Fruit fly (Drosophila melanogaster) whole organism, embryonic: ENCODE measurements around the gene CG6709.

Experiments used
- B-H1 ChIP-seq: fragments of 200-800 bp; sonication (Bioruptor generic); IDR thresholded peaks from 3 replicates; pipeline ENCODE4 v1.3.6; 2022; ENCODE audit warnings: missing biosample characterization, missing genetic modification characterization
- CG11085 ChIP-seq: fragments of 200-800 bp; sonication (Bioruptor generic); IDR thresholded peaks from 2 replicates; pipeline ENCODE4 v1.3.6; 2022; ENCODE audit warnings: missing biosample characterization, missing genetic modification characterization
- CG11695 ChIP-seq: fragments of 200-800 bp; sonication (Bioruptor generic); IDR thresholded peaks from 3 replicates; pipeline ENCODE4 v1.3.6; 2022; ENCODE audit warnings: missing biosample characterization, missing genetic modification characterization
- CG12236 ChIP-seq: fragments of 200-800 bp; sonication (Bioruptor generic); optimal IDR thresholded peaks from 2 replicates; lab custom pipeline; 2016; ENCODE audit warnings: missing biosample characterization, missing genetic modification characterization
- CG13123 ChIP-seq: fragments of 200-800 bp; sonication (Bioruptor generic); optimal IDR thresholded peaks from 2 replicates; lab custom pipeline; 2016; ENCODE audit warnings: missing biosample characterization, missing genetic modification characterization
- CG14050 ChIP-seq: fragments of 200-800 bp; sonication (Bioruptor generic); IDR thresholded peaks from 3 replicates; pipeline ENCODE4 v1.3.6; 2022; ENCODE audit warnings: missing biosample characterization, missing genetic modification characterization
- CG14710 ChIP-seq: fragments of 200-800 bp; sonication (Bioruptor generic); optimal IDR thresholded peaks from 3 replicates; lab custom pipeline; 2019; ENCODE audit warnings: missing biosample characterization, mild to moderate bottlenecking, missing genetic modification characterization, moderate library complexity
- CG15514 ChIP-seq: fragments of 200-800 bp; sonication (Bioruptor generic); optimal IDR thresholded peaks from 3 replicates; lab custom pipeline; 2017; ENCODE audit warnings: missing biosample characterization, missing genetic modification characterization, mild to moderate bottlenecking, moderate library complexity, missing genetic modification reagents
- CG1647 ChIP-seq: fragments of 200-800 bp; sonication (Bioruptor generic); optimal IDR thresholded peaks from 3 replicates; lab custom pipeline; 2016; ENCODE audit warnings: missing biosample characterization, missing genetic modification characterization
- CG16815 ChIP-seq: fragments of 200-800 bp; sonication (Bioruptor generic); optimal IDR thresholded peaks from 3 replicates; lab custom pipeline; 2017; ENCODE audit warnings: missing biosample characterization, mild to moderate bottlenecking, missing genetic modification characterization
- CG17328 ChIP-seq: fragments of 200-800 bp; sonication (Bioruptor generic); IDR thresholded peaks from 2 replicates; pipeline ENCODE4 v1.3.6; 2022; ENCODE audit warnings: missing biosample characterization, missing genetic modification characterization
- CG1792 ChIP-seq: fragments of 200-800 bp; sonication (Bioruptor generic); optimal IDR thresholded peaks from 2 replicates; lab custom pipeline; 2016; ENCODE audit warnings: missing biosample characterization, missing genetic modification characterization
- CG2712 ChIP-seq: fragments of 200-800 bp; optimal IDR thresholded peaks from 3 replicates; lab custom pipeline; 2019; ENCODE audit warnings: missing biosample characterization, mild to moderate bottlenecking, missing genetic modification characterization, moderate library complexity
- CG3847 ChIP-seq: fragments of 200-800 bp; sonication (Bioruptor generic); IDR thresholded peaks from 2 replicates; pipeline ENCODE4 v1.3.6; 2022; ENCODE audit warnings: missing biosample characterization, missing genetic modification characterization
- CG6254 ChIP-seq: fragments of 200-800 bp; sonication (Bioruptor generic); optimal IDR thresholded peaks from 3 replicates; lab custom pipeline; 2017; ENCODE audit warnings: mild to moderate bottlenecking, missing biosample characterization, missing genetic modification reagents, missing genetic modification characterization
- CG7556 ChIP-seq: fragments of 200-800 bp; sonication (Bioruptor generic); optimal IDR thresholded peaks from 2 replicates; lab custom pipeline; 2017; ENCODE audit warnings: missing biosample characterization, mild to moderate bottlenecking, missing genetic modification characterization
- CHES-1-like ChIP-seq: fragments of 200-800 bp; sonication (Bioruptor generic); optimal IDR thresholded peaks from 2 replicates; lab custom pipeline; 2016; ENCODE audit warnings: missing biosample characterization, missing genetic modification characterization
- Chrac-16 ChIP-seq: fragments of 200-800 bp; sonication (Bioruptor generic); optimal IDR thresholded peaks from 3 replicates; lab custom pipeline; 2016; ENCODE audit warnings: missing biosample characterization, missing genetic modification characterization
- CoRest ChIP-seq: fragments of 200-800 bp; sonication (Bioruptor generic); optimal IDR thresholded peaks from 3 replicates; lab custom pipeline; 2018; ENCODE audit warnings: missing biosample characterization, mild to moderate bottlenecking, missing genetic modification characterization, moderate library complexity
- D19B ChIP-seq: fragments of 200-800 bp; sonication (Bioruptor generic); optimal IDR thresholded peaks from 2 replicates; lab custom pipeline; 2017; ENCODE audit warnings: missing biosample characterization, mild to moderate bottlenecking, missing genetic modification characterization
- Dad ChIP-seq: fragments of 200-800 bp; sonication (Bioruptor generic); optimal IDR thresholded peaks from 3 replicates; lab custom pipeline; 2016; ENCODE audit warnings: missing biosample characterization, missing genetic modification characterization
- E2f1 ChIP-seq: fragments of 200-800 bp; sonication (Bioruptor generic); IDR thresholded peaks from 2 replicates; pipeline ENCODE4 v1.3.6; 2022; ENCODE audit warnings: missing biosample characterization, missing genetic modification characterization
- E2f2 ChIP-seq: fragments of 200-800 bp; sonication (Bioruptor generic); IDR thresholded peaks from 2 replicates; pipeline ENCODE4 v1.3.6; 2022; ENCODE audit warnings: missing biosample characterization, missing genetic modification characterization
- ERR ChIP-seq: fragments of 200-800 bp; sonication (Bioruptor generic); optimal IDR thresholded peaks from 2 replicates; lab custom pipeline; 2016; ENCODE audit warnings: missing biosample characterization, missing genetic modification characterization
- HLH4C ChIP-seq: fragments of 200-800 bp; sonication (Bioruptor generic); IDR thresholded peaks from 3 replicates; pipeline ENCODE4 v1.3.6; 2022; ENCODE audit warnings: missing biosample characterization, missing genetic modification characterization; ENCODE audit not compliant: partially characterized antibody
- Hand ChIP-seq: fragments of 200-800 bp; sonication (Bioruptor generic); optimal IDR thresholded peaks from 2 replicates; lab custom pipeline; 2017; ENCODE audit warnings: mild to moderate bottlenecking, missing biosample characterization, missing genetic modification reagents, missing genetic modification characterization
- amos ChIP-seq: fragments of 200-800 bp; sonication (Bioruptor generic); IDR thresholded peaks from 2 replicates; pipeline ENCODE4 v1.3.6; 2022; ENCODE audit warnings: missing biosample characterization, missing genetic modification characterization; ENCODE audit not compliant: partially characterized antibody
- cad ChIP-seq: fragments of >200 bp; optimal IDR thresholded peaks from 2 replicates; lab custom pipeline; 2017; ENCODE audit warnings: missing biosample characterization, missing genetic modification characterization
- crp ChIP-seq, 2 experiments: fragments of 200-800 bp; sonication (Bioruptor generic); optimal IDR thresholded peaks; 2 replicates in 1 of 2; 3 replicates in 1 of 2; lab custom pipeline; 2017; ENCODE audit warnings: missing biosample characterization in 2 of 2, missing genetic modification characterization in 2 of 2, mild to moderate bottlenecking in 1 of 2, moderate library complexity in 1 of 2
- danr ChIP-seq: fragments of 200-800 bp; sonication (Bioruptor generic); IDR thresholded peaks from 2 replicates; pipeline ENCODE4 v1.3.6; 2022; ENCODE audit warnings: missing biosample characterization, missing genetic modification characterization
- dmrt99B ChIP-seq: fragments of 200-800 bp; sonication (Bioruptor generic); optimal IDR thresholded peaks from 2 replicates; lab custom pipeline; 2018; ENCODE audit warnings: missing biosample characterization, mild to moderate bottlenecking, missing genetic modification characterization, moderate library complexity
- fd102C ChIP-seq: fragments of 200-800 bp; sonication (Bioruptor generic); optimal IDR thresholded peaks from 2 replicates; lab custom pipeline; 2018; ENCODE audit warnings: missing biosample characterization, mild to moderate bottlenecking, missing genetic modification characterization, moderate library complexity
- fd64A ChIP-seq: fragments of 200-800 bp; sonication (Bioruptor generic); optimal IDR thresholded peaks from 3 replicates; lab custom pipeline; 2018; ENCODE audit warnings: missing biosample characterization, mild to moderate bottlenecking, missing genetic modification characterization
- fru ChIP-seq: fragments of >200 bp; optimal IDR thresholded peaks from 2 replicates; lab custom pipeline; 2017
- grn ChIP-seq: fragments of 200-800 bp; sonication (Bioruptor generic); optimal IDR thresholded peaks from 3 replicates; lab custom pipeline; 2017; ENCODE audit warnings: missing biosample characterization, missing genetic modification characterization
- jumu ChIP-seq: fragments of 200-800 bp; sonication (Bioruptor generic); optimal IDR thresholded peaks from 3 replicates; lab custom pipeline; 2016; ENCODE audit warnings: missing biosample characterization, missing genetic modification characterization
- kah ChIP-seq: fragments of 200-800 bp; sonication (Bioruptor generic); optimal IDR thresholded peaks from 2 replicates; lab custom pipeline; 2018; ENCODE audit warnings: missing biosample characterization, mild to moderate bottlenecking, missing genetic modification characterization
- mirr ChIP-seq: fragments of 200-800 bp; sonication (Bioruptor generic); optimal IDR thresholded peaks from 3 replicates; lab custom pipeline; 2018; ENCODE audit warnings: missing biosample characterization, mild to moderate bottlenecking, missing genetic modification characterization
- nau ChIP-seq: fragments of 200-800 bp; sonication (Bioruptor generic); optimal IDR thresholded peaks from 3 replicates; lab custom pipeline; 2017; ENCODE audit warnings: missing biosample characterization, mild to moderate bottlenecking, missing genetic modification characterization, missing genetic modification reagents
- nmo ChIP-seq: fragments of 200-800 bp; sonication (Bioruptor generic); optimal IDR thresholded peaks from 2 replicates; lab custom pipeline; 2018; ENCODE audit warnings: missing biosample characterization, mild to moderate bottlenecking, missing genetic modification characterization, moderate library complexity
- org-1 ChIP-seq: fragments of 200-800 bp; sonication (Bioruptor generic); optimal IDR thresholded peaks from 2 replicates; lab custom pipeline; 2017; ENCODE audit warnings: missing biosample characterization, missing genetic modification characterization
- pita ChIP-seq: fragments of 200-800 bp; sonication (Bioruptor generic); optimal IDR thresholded peaks from 2 replicates; lab custom pipeline; 2017; ENCODE audit warnings: missing biosample characterization, mild to moderate bottlenecking, missing genetic modification characterization
- pzg ChIP-seq: fragments of 200-800 bp; sonication (Bioruptor generic); optimal IDR thresholded peaks from 3 replicates; lab custom pipeline; 2018; ENCODE audit warnings: missing biosample characterization, mild to moderate bottlenecking, missing genetic modification characterization, moderate library complexity
- sens ChIP-seq: fragments of 200-800 bp; sonication (Bioruptor generic); peaks from one replicate; lab custom pipeline; 2016; ENCODE audit warnings: missing biosample characterization, missing genetic modification characterization
- so ChIP-seq: fragments of 200-800 bp; sonication (Bioruptor generic); IDR thresholded peaks from 3 replicates; pipeline ENCODE4 v1.3.6; 2022; ENCODE audit warnings: missing biosample characterization, missing genetic modification characterization
- tup ChIP-seq: fragments of 200-800 bp; sonication (Bioruptor generic); optimal IDR thresholded peaks from 2 replicates; lab custom pipeline; 2016; ENCODE audit warnings: missing biosample characterization, mild to moderate bottlenecking, missing genetic modification characterization, moderate library complexity
- tx ChIP-seq: fragments of 200-800 bp; sonication (Bioruptor generic); optimal IDR thresholded peaks from 2 replicates; lab custom pipeline; 2016; ENCODE audit warnings: missing biosample characterization, missing genetic modification characterization
- wek ChIP-seq: fragments of 200-800 bp; sonication (Bioruptor generic); optimal IDR thresholded peaks from 3 replicates; lab custom pipeline; 2018; ENCODE audit warnings: missing biosample characterization, mild to moderate bottlenecking, missing genetic modification characterization, moderate library complexity
- wor ChIP-seq: fragments of 200-800 bp; sonication (Bioruptor generic); IDR thresholded peaks from 2 replicates; pipeline ENCODE4 v1.3.6; 2022; ENCODE audit warnings: missing biosample characterization, missing genetic modification characterization
- zfh1 ChIP-seq: fragments of 200-800 bp; sonication (Bioruptor generic); IDR thresholded peaks from 3 replicates; pipeline ENCODE4 v1.3.6; 2022; ENCODE audit warnings: missing biosample characterization, missing genetic modification characterization

CG6709 gene

DNA sequence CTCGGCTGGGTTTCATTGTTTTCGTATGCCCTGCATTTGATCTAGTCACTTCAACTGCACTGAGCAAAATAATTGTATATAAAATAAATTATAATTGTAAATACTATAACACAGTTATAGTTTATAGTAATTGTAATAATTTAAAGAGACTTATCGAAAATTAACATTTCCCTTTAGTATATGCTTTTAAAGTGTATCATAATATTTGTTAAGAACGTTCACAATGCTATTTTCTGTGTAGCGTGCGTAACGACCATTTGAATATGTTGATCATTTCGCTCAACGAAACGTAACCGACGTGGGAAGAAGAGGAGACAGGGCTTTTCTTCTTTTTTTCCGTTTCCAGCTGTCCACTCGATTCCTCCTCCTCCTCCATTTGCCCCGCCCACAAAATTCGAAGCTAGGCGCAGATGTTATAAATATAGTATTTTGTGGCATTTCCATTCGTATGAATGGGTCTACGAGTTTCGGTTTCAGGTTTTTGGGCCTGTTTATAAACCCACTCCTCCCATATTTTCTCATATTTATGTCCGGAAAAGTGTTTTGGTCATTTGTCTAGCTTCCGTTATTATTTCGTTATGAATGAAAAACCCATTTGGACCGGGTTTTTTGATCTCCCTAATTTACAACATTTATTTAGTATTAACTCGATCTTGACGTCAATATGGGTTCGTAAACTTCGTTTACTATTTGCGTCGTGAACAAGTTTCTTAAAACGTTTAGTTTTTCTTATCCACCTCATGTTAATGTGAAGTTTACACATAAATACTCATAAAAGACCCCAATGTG is 37.9 kb downstream of the CG6709 start (continued):
- TF ChIP-seq dmrt99B (peak; percentile 90), zfh1 (GFP tag; lab: Robert Waterston, UW) (peak; percentile 88), Hand (GFP tag; lab: Kevin White, UChicago) (peak; percentile 37), CoRest (tag; lab: Kevin White, UChicago) (peak; percentile 88), HLH4C (GFP tag; lab: Robert Waterston, UW) (no peak), nau (GFP tag; lab: Kevin White, UChicago) (peak; percentile 6), CG7556 (GFP tag; lab: Kevin White, UChicago) (peak; percentile 17), CG3847 (GFP tag; lab: Robert Waterston, UW) (peak; percentile 60), CG6254 (peak; percentile 87), CG2712 (tag; lab: Kevin White, UChicago) (peak; percentile 97), CHES-1-like (GFP tag; lab: Kevin White, UChicago) (no peak), pita (no peak), Chrac-16 (GFP tag; lab: Kevin White, UChicago) (peak; percentile 74), CG14710 (tag; lab: Kevin White, UChicago) (peak; percentile 90), nmo (GFP tag; lab: Kevin White, UChicago) (peak; percentile 93), kah (GFP tag; lab: Kevin White, UChicago) (peak; percentile 14), fd64A (GFP tag; lab: Kevin White, UChicago) (peak; percentile 30), ERR (no peak), CG14050 (GFP tag; lab: Robert Waterston, UW) (peak; percentile 39; the same call in 1 of the 3 replicates), CG11085 (GFP tag; lab: Robert Waterston, UW) (peak; percentile 67), amos (GFP tag; lab: Robert Waterston, UW) (no peak), B-H1 (GFP tag; lab: Robert Waterston, UW) (peak; percentile 59; the same call in 2 of the 3 replicates), E2f2 (GFP tag; lab: Robert Waterston, UW) (peak; percentile 37), jumu (GFP tag; lab: Kevin White, UChicago) (no peak), D19B (no peak), pzg (GFP tag; lab: Kevin White, UChicago) (no peak), fru (lab: Kevin White, UChicago) (no peak), wor (GFP tag; lab: Robert Waterston, UW) (peak; percentile 76), crp (GFP tag; optimal IDR thresholded peaks at IDR 0.05; lab: Kevin White, UChicago) (no peak), CG17328 (peak; percentile 89), CG16815 (GFP tag; lab: Kevin White, UChicago) (peak; percentile 67), sens (GFP tag; lab: Kevin White, UChicago) (peak; percentile 84), mirr (GFP tag; lab: Kevin White, UChicago) (no peak), CG15514 (GFP tag; lab: Kevin White, UChicago) (peak; percentile 34), danr (GFP tag; lab: Robert Waterston, UW) (peak; percentile 80), CG1792 (GFP tag; lab: Kevin White, UChicago) (no peak), CG11695 (GFP tag; lab: Robert Waterston, UW) (peak; percentile 87), CG12236 (no peak), CG13123 (GFP tag; lab: Kevin White, UChicago) (peak; percentile 24), Dad (GFP tag; lab: Kevin White, UChicago) (no peak), tup (peak; percentile 12), tx (GFP tag; lab: Kevin White, UChicago) (no peak), grn (GFP tag; lab: Kevin White, UChicago) (no peak), org-1 (GFP tag; lab: Kevin White, UChicago) (peak; percentile 48), wek (no peak), so (peak; percentile 80; the same call in 2 of the 3 replicates), fd102C (GFP tag; lab: Kevin White, UChicago) (peak; percentile 83), cad (GFP tag; lab: Kevin White, UChicago) (no peak), CG1647 (no peak), E2f1 (GFP tag; lab: Robert Waterston, UW) (peak; percentile 91)
